Fruit fly (Drosophila melanogaster): ENCODE results near the gene yl.

dm6 chrX:14242479-14242878 is 49.5 kb downstream of the yl start, which contains the start of gene mRNA-cap:
- TF ChIP-seq Dfd (GFP tag; optimal IDR thresholded peaks at IDR 0.05), result no peak
- no peak for TF ChIP-seq psq (GFP tag; optimal IDR thresholded peaks at IDR 0.05)
- TF ChIP-seq pan (optimal IDR thresholded peaks at IDR 0.05), result no peak
- no peak for TF ChIP-seq fru (GFP tag; optimal IDR thresholded peaks at IDR 0.05)
- no peak for TF ChIP-seq dsf (GFP tag; optimal IDR thresholded peaks at IDR 0.05; ENCODE audit: borderline replicate concordance)
- TF ChIP-seq sage (GFP tag; optimal IDR thresholded peaks at IDR 0.05), result no peak

All from whole organism, wandering third instar larva.